Worm (Caenorhabditis elegans): Measurements from ENCODE around the gene H23L24.1.

ce11 chrIV:8754146-8754545, 35.9 kb downstream of the H23L24.1 start:
- TF ChIP-seq nhr-11 (tag; optimal IDR thresholded peaks at IDR 0.05) (no peak), nhr-28 (tag; optimal IDR thresholded peaks at IDR 0.05) (no peak), nhr-76 (tag; optimal IDR thresholded peaks at IDR 0.05) (no peak), mdl-1 (tag; optimal IDR thresholded peaks at IDR 0.05) (no peak), unc-62 (GFP tag; optimal IDR thresholded peaks at IDR 0.05 in 1 of 2) (no peak), unc-62 (tag; optimal IDR thresholded peaks at IDR 0.05) (no peak), hlh-30 (tag; optimal IDR thresholded peaks at IDR 0.05; ENCODE audit: insufficient read depth) (no peak), lir-3 (tag; optimal IDR thresholded peaks at IDR 0.05) (no peak), pha-4 (GFP tag; IDR thresholded peaks at IDR 0.05) (no peak), pha-4 (tag; optimal IDR thresholded peaks at IDR 0.05) (no peak), fkh-10 (GFP tag; optimal IDR thresholded peaks at IDR 0.05) (no peak)
